Worm (Caenorhabditis elegans) whole organism, L4/young adult: ENCODE data around the gene C25D7.5.

Experiments
- W03F9.2 ChIP-seq: fragments of 150-350 bp; optimal IDR thresholded peaks from 2 replicates; lab custom pipeline; 2014; ENCODE audit warnings: missing biosample characterization, missing genetic modification characterization
- him-1 ChIP-seq: sonication (generic microtip); optimal IDR thresholded peaks from 2 replicates; lab custom pipeline; 2016; ENCODE audit warnings: missing genotype, missing genetic modification reagents, missing genetic modification characterization, missing compliant biosample characterization

DNA sequence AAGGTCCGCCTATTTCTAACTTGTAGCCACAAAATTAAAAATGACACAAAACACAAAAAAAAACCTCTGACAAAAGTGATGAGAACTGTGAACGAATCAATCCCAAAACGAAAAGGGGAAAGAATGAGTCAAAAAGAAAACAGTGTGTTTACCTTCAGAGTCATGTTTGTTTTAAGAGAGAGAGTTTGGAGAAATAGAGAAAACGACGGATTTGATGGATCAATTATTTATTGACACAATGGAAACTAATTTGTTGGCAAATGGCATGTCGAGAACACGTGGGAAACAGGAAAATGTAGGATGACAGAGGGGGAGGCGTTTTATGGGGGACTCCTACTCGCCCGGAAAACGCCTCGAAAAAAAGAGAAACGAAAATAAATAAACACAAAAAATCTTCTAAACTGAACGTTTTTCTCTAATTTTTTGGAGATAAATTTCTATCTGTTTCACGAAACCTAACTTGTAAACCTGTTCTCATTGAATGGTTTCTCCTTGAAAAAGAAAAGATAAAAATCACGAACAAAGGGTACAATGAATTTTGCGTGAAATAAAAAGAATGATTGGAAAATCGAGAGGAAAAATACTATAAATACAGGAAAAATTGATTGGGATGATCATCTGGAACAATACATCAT, 35.5 kb upstream of the C25D7.5 start:
- no peak for TF ChIP-seq him-1 (tag; lab: Kevin White, UChicago)
- no peak for TF ChIP-seq W03F9.2 (tag; lab: Kevin White, UChicago)
